Fruit fly (Drosophila melanogaster): ENCODE data around the gene Kots.

DNA sequence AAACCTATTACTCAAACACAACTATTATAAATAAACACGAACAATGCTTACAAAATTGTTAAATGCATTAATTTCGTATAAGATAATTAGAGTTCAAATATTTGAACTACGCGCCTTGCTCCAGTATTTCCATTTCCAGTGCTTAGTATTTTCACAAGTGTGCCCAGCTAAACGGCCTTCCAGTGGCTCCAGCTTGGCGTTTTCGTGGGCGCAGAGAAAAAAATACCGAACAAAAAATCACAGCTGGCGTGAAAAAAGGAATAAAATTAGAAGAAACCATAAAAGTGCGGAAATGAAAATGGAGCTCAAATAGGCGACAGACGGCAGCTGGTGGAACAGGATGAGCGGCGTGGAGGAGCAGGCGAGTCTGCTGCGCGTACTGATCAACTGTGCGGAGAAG lies 5.4 kb downstream of the Kots start, which contains the start of gene Ipp:
- TF ChIP-seq row (GFP tag; IDR thresholded peaks at IDR 0.05) (no peak), CG18619 (GFP tag; optimal IDR thresholded peaks at IDR 0.05) (no peak), ham (GFP tag; IDR thresholded peaks at IDR 0.05) (no peak), CG12659 (GFP tag; optimal IDR thresholded peaks at IDR 0.05) (peak; percentile 12), Awh (GFP tag; IDR thresholded peaks at IDR 0.05) (no peak), Gug (GFP tag; IDR thresholded peaks at IDR 0.05) (no peak), Fer2 (tag; optimal IDR thresholded peaks at IDR 0.05) (no peak), CG3281 (GFP tag; optimal IDR thresholded peaks at IDR 0.05) (no peak), Meics (GFP tag; optimal IDR thresholded peaks at IDR 0.05) (no peak), nmo (GFP tag; optimal IDR thresholded peaks at IDR 0.05) (no peak), TFAM (GFP tag; optimal IDR thresholded peaks at IDR 0.05) (no peak)
